Worm (Caenorhabditis elegans) whole organism, L1 larva: Measurements from ENCODE around the gene R10F2.5.

ENCODE experiments used
- dsc-1 ChIP-seq: sonication (generic microtip); optimal IDR thresholded peaks from 2 replicates; lab custom pipeline; 2016; ENCODE audit warnings: mild to moderate bottlenecking, missing genetic modification characterization, missing compliant biosample characterization
- egl-27 ChIP-seq, 2 experiments: fragments of 150-350 bp in 1 of 2; sonication (generic microtip); optimal IDR thresholded peaks; 3 replicates each; lab custom pipeline; 2017 to 2018; ENCODE audit warnings: missing biosample characterization in 2 of 2, missing genetic modification characterization in 2 of 2, missing genetic modification reagents in 2 of 2
- elt-3 ChIP-seq, 6 experiments: fragments of 150-350 bp in 1 of 6; sonication (generic microtip); optimal IDR thresholded peaks; 2 replicates each; lab custom pipeline; 2017 to 2018; ENCODE audit warnings: missing biosample characterization in 6 of 6, missing genetic modification characterization in 6 of 6, inconsistent platforms in 1 of 6
- mef-2 ChIP-seq: fragments of 150-350 bp; optimal IDR thresholded peaks from 2 replicates; lab custom pipeline; 2014; ENCODE audit warnings: missing biosample characterization, missing genetic modification characterization
- nhr-20 ChIP-seq: sonication (generic microtip); optimal IDR thresholded peaks from 2 replicates; lab custom pipeline; 2016; ENCODE audit warnings: mild to moderate bottlenecking, missing genetic modification characterization, missing compliant biosample characterization
- snu-23 ChIP-seq: sonication (generic microtip); optimal IDR thresholded peaks from 2 replicates; lab custom pipeline; 2016; ENCODE audit warnings: missing genetic modification characterization, missing compliant biosample characterization
- unc-62 ChIP-seq: fragments of 150-350 bp; optimal IDR thresholded peaks from 2 replicates; lab custom pipeline; 2014; ENCODE audit warnings: missing biosample characterization, missing genetic modification reagents, missing genetic modification characterization
- zag-1 ChIP-seq: fragments of 150-350 bp; optimal IDR thresholded peaks from 2 replicates; lab custom pipeline; 2014; ENCODE audit warnings: missing biosample characterization, missing genetic modification characterization

DNA sequence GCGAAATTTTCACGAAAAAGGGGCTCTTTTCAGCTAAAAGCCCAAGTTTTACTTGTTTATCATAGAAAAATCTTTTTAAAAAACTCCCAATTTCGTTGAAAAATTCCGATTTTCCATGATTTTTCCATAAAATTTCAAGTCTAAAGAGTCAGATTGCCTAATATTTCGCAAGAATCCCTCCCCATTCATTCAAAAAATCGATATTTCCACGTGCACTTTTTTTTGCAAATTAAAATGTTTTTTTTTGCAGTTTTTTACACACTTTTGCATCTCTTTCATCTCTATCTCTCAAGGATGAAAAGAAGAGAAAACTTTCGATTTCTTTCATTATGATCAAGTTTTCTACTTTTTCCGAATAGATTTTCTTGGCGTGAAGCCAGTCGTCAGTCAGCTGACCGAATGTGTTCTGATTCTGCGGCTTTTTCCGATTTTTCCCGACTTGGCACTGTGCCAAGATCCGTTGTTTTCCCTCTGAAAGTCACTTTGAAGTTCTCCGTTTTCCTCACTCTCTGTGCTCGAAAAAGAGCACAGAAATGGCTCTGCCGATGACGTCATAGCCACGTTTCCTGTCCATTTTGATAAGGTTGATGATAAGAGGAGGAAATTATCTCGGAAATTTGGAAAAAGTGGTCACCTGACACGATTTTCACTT is 23.9 kb upstream of the R10F2.5 start:
- TF ChIP-seq egl-27 (tag; optimal IDR thresholded peaks at IDR 0.05; lab: Kevin White, UChicago) (no peak), nhr-20 (tag; lab: Kevin White, UChicago) (no peak), dsc-1 (tag; lab: Kevin White, UChicago) (no peak), mef-2 (no peak), unc-62 (GFP tag; lab: Kevin White, UChicago) (no peak), zag-1 (tag; lab: Kevin White, UChicago) (no peak), elt-3 (tag; optimal IDR thresholded peaks at IDR 0.05; lab: Kevin White, UChicago) (peak in 1 of 6 experiments; percentile 16), snu-23 (GFP tag; lab: Kevin White, UChicago) (no peak)
